Worm (Caenorhabditis elegans) whole organism, L4 larva: ENCODE data around the gene math-39.

Experiments used
- F10B5.3 ChIP-seq: sonication (generic microtip); optimal IDR thresholded peaks from 2 replicates; lab custom pipeline; 2016; ENCODE audit warnings: mild to moderate bottlenecking, missing genetic modification characterization, missing compliant biosample characterization
- F44E2.7 ChIP-seq: fragments of 200-800 bp; sonication (Bioruptor generic); IDR thresholded peaks from 2 replicates; pipeline ENCODE4 v2.1.2; 2022; ENCODE audit warnings: missing genetic modification characterization, missing compliant biosample characterization
- F49E8.2 ChIP-seq: sonication (generic microtip); optimal IDR thresholded peaks from 2 replicates; lab custom pipeline; 2016; ENCODE audit warnings: missing compliant biosample characterization, mild to moderate bottlenecking, missing genetic modification characterization, borderline replicate concordance
- T20F7.1 ChIP-seq: fragments of 200-800 bp; sonication (Bioruptor generic); optimal IDR thresholded peaks from 2 replicates; lab custom pipeline; 2018; ENCODE audit warnings: mild to moderate bottlenecking, missing genetic modification characterization, missing compliant biosample characterization
- T26A8.4 ChIP-seq: fragments of 200-800 bp; sonication (Bioruptor generic); IDR thresholded peaks from 2 replicates; pipeline ENCODE4 v1.3.6; 2022; ENCODE audit warnings: missing genetic modification characterization, missing compliant biosample characterization
- Y48G9A.11 ChIP-seq: fragments of 200-800 bp; sonication (Bioruptor generic); IDR thresholded peaks from 2 replicates; pipeline ENCODE4 v1.3.6; 2022; ENCODE audit warnings: missing genetic modification reagents, missing genetic modification characterization, missing compliant biosample characterization
- Y75B8A.6 ChIP-seq: fragments of 200-800 bp; sonication (Bioruptor generic); IDR thresholded peaks from 2 replicates; pipeline ENCODE4 v1.3.6; 2022; ENCODE audit warnings: missing genetic modification reagents, missing genetic modification characterization, missing compliant biosample characterization
- aly-2 ChIP-seq: sonication (generic microtip); optimal IDR thresholded peaks from 2 replicates; lab custom pipeline; 2018; ENCODE audit warnings: missing biosample characterization, missing genetic modification characterization
- ceh-32 ChIP-seq: sonication (generic microtip); optimal IDR thresholded peaks from 2 replicates; lab custom pipeline; 2016; ENCODE audit warnings: mild to moderate bottlenecking, missing genetic modification characterization, missing compliant biosample characterization; ENCODE audit not compliant: poor library complexity
- daf-12 ChIP-seq: fragments of 150-350 bp; optimal IDR thresholded peaks from 2 replicates; lab custom pipeline; 2014; ENCODE audit warnings: missing biosample characterization, missing genetic modification reagents, missing genetic modification characterization
- dmd-8 ChIP-seq: fragments of 200-800 bp; sonication (Bioruptor generic); IDR thresholded peaks from 2 replicates; pipeline ENCODE4 v1.3.6; 2022; ENCODE audit warnings: missing genetic modification characterization, missing compliant biosample characterization
- dmd-9 ChIP-seq: fragments of 200-800 bp; sonication (Bioruptor generic); IDR thresholded peaks from 2 replicates; pipeline ENCODE4 v1.3.6; 2022; ENCODE audit warnings: missing genetic modification reagents, missing genetic modification characterization, missing compliant biosample characterization
- dve-1 ChIP-seq: sonication (generic microtip); optimal IDR thresholded peaks from 2 replicates; lab custom pipeline; 2017; ENCODE audit warnings: antibody characterized with exemption, mild to moderate bottlenecking, missing genetic modification characterization, missing compliant biosample characterization; ENCODE audit not compliant: insufficient read depth
- egl-27 ChIP-seq: sonication (generic microtip); optimal IDR thresholded peaks from 3 replicates; lab custom pipeline; 2017; ENCODE audit warnings: missing biosample characterization, missing genetic modification reagents, missing genetic modification characterization
- egl-43 ChIP-seq: fragments of 200-800 bp; sonication (Bioruptor generic); IDR thresholded peaks from 2 replicates; pipeline ENCODE4 v1.3.6; 2022; ENCODE audit warnings: missing genetic modification reagents, missing genetic modification characterization, missing compliant biosample characterization
- fkh-10 ChIP-seq: fragments of 150-350 bp; optimal IDR thresholded peaks from 2 replicates; lab custom pipeline; 2014; ENCODE audit warnings: missing biosample characterization, missing genetic modification reagents, missing genetic modification characterization
- gei-8 ChIP-seq: fragments of 200-800 bp; sonication (Bioruptor generic); optimal IDR thresholded peaks from 2 replicates; lab custom pipeline; 2018; ENCODE audit warnings: mild to moderate bottlenecking, missing genetic modification characterization, missing compliant biosample characterization
- hif-1 ChIP-seq, 2 experiments: sonication (generic microtip); optimal IDR thresholded peaks; 2 replicates each; lab custom pipeline; 2016 to 2017; ENCODE audit warnings: missing compliant biosample characterization in 2 of 2, missing genetic modification characterization in 2 of 2, missing genetic modification reagents in 2 of 2, missing genotype in 2 of 2, mild to moderate bottlenecking in 1 of 2
- hlh-30 ChIP-seq: sonication (generic microtip); optimal IDR thresholded peaks from 2 replicates; lab custom pipeline; 2017; ENCODE audit warnings: antibody characterized with exemption, mild to moderate bottlenecking, missing genetic modification characterization, missing compliant biosample characterization; ENCODE audit not compliant: insufficient read depth
- hmg-1.1 ChIP-seq: fragments of 200-800 bp; sonication (Bioruptor generic); IDR thresholded peaks from 2 replicates; pipeline ENCODE4 v1.3.6; 2022; ENCODE audit warnings: missing genetic modification reagents, missing genetic modification characterization, missing compliant biosample characterization
- jun-1 ChIP-seq: fragments of 150-350 bp; optimal IDR thresholded peaks from 2 replicates; lab custom pipeline; 2014; ENCODE audit warnings: missing biosample characterization, missing genetic modification reagents, missing genetic modification characterization
- lim-7 ChIP-seq: fragments of 200-800 bp; sonication (Bioruptor generic); IDR thresholded peaks from 2 replicates; pipeline ENCODE4 v1.3.6; 2022; ENCODE audit warnings: missing genetic modification characterization, missing compliant biosample characterization
- madf-5 ChIP-seq, 2 experiments: fragments of 200-800 bp; sonication (Bioruptor generic); IDR thresholded peaks; 2 replicates each; pipeline ENCODE4 v1.3.6; 2022; ENCODE audit warnings: missing compliant biosample characterization in 2 of 2, missing genetic modification characterization in 2 of 2
- mdt-29 ChIP-seq: fragments of 200-800 bp; sonication (Bioruptor generic); IDR thresholded peaks from 2 replicates; pipeline ENCODE4 v1.3.6; 2022; ENCODE audit warnings: missing genetic modification reagents, missing genetic modification characterization, missing compliant biosample characterization
- mxl-3 ChIP-seq: fragments of 200-800 bp; sonication (Bioruptor generic); optimal IDR thresholded peaks from 2 replicates; lab custom pipeline; 2018; ENCODE audit warnings: mild to moderate bottlenecking, missing genetic modification characterization, missing compliant biosample characterization
- nhr-237 ChIP-seq: sonication (generic microtip); optimal IDR thresholded peaks from 2 replicates; lab custom pipeline; 2017; ENCODE audit warnings: missing biosample characterization, missing genetic modification characterization
- nhr-25 ChIP-seq: sonication (generic microtip); optimal IDR thresholded peaks from 2 replicates; lab custom pipeline; 2017; ENCODE audit warnings: missing genetic modification characterization, mild to moderate bottlenecking, missing compliant biosample characterization, antibody characterized with exemption, moderate library complexity, borderline replicate concordance; ENCODE audit not compliant: insufficient read depth
- nhr-42 ChIP-seq: fragments of 200-800 bp; sonication (Bioruptor generic); IDR thresholded peaks from 2 replicates; pipeline ENCODE4 v1.3.6; 2022; ENCODE audit warnings: missing genetic modification characterization, missing compliant biosample characterization
- nhr-48 ChIP-seq: sonication (generic microtip); optimal IDR thresholded peaks from 2 replicates; lab custom pipeline; 2016; ENCODE audit warnings: mild to moderate bottlenecking, missing genetic modification characterization, missing compliant biosample characterization
- set-16 ChIP-seq: fragments of 200-800 bp; sonication (Bioruptor generic); IDR thresholded peaks from 2 replicates; pipeline ENCODE4 v1.3.6; 2022; ENCODE audit warnings: missing genetic modification reagents, missing genetic modification characterization, missing compliant biosample characterization
- skn-1 ChIP-seq: fragments of 150-350 bp; optimal IDR thresholded peaks from 2 replicates; lab custom pipeline; 2014; ENCODE audit warnings: missing biosample characterization, missing genetic modification characterization
- snpc-1.2 ChIP-seq: fragments of 200-800 bp; sonication (Bioruptor generic); IDR thresholded peaks from 2 replicates; pipeline ENCODE4 v1.3.6; 2022; ENCODE audit warnings: missing genetic modification reagents, missing genetic modification characterization, missing compliant biosample characterization
- tag-97 ChIP-seq: fragments of 200-800 bp; sonication (Bioruptor generic); IDR thresholded peaks from 2 replicates; pipeline ENCODE4 v1.3.6; 2022; ENCODE audit warnings: missing genetic modification characterization, missing compliant biosample characterization
- unc-39 ChIP-seq: sonication (generic microtip); optimal IDR thresholded peaks from 2 replicates; lab custom pipeline; 2017; ENCODE audit warnings: missing biosample characterization, missing genetic modification characterization
- unc-62 ChIP-seq, 3 experiments: fragments of 150-350 bp in 1 of 3; sonication (generic microtip); optimal IDR thresholded peaks in 2 of 3; peaks in 1 of 3; 1 replicate in 1 of 3; 2 replicates in 2 of 3; lab custom pipeline; 2014 to 2017; ENCODE audit warnings: missing biosample characterization in 3 of 3, missing genetic modification characterization in 3 of 3, missing genetic modification reagents in 3 of 3, missing genotype in 1 of 3
- zfp-2 ChIP-seq: sonication (generic microtip); optimal IDR thresholded peaks from 2 replicates; lab custom pipeline; 2016; ENCODE audit warnings: mild to moderate bottlenecking, missing genetic modification characterization, missing compliant biosample characterization
- zfp-3 ChIP-seq: fragments of 200-800 bp; sonication (Bioruptor generic); conservative IDR thresholded peaks from 2 replicates; pipeline ENCODE4 v1.3.6; 2022; ENCODE audit warnings: missing genetic modification reagents, missing genetic modification characterization, missing compliant biosample characterization
- zip-11 ChIP-seq: fragments of 200-800 bp; sonication (Bioruptor generic); IDR thresholded peaks from 2 replicates; pipeline ENCODE4 v1.3.6; 2022; ENCODE audit warnings: missing genetic modification characterization, missing compliant biosample characterization
- ztf-11 ChIP-seq: fragments of 150-350 bp; optimal IDR thresholded peaks from 2 replicates; lab custom pipeline; 2014; ENCODE audit warnings: missing biosample characterization, missing genetic modification characterization

The math-39 gene

ce11 chrII:1787208-1787607, 44.9 kb upstream of the math-39 start:
- TF ChIP-seq T26A8.4 (GFP tag; lab: Robert Waterston, UW) (no peak), unc-62 (GFP tag; optimal IDR thresholded peaks at IDR 0.05 in 1 of 2; lab: Kevin White, UChicago) (peak in 1 of 2 experiments; percentile 97), unc-62 (tag; optimal IDR thresholded peaks at IDR 0.05; lab: Kevin White, UChicago) (no peak)

ce11 chrII:1788087-1788486, 44.1 kb upstream of the math-39 start, which contains the start of the genes C08F1.6 and fbxb-13:
C08F1.6 (minus strand) TSS chrII:1788187.
fbxb-13 (plus strand) TSS chrII:1788277.
- no peak for TF ChIP-seq nhr-48 (tag; lab: Kevin White, UChicago)
- TF ChIP-seq unc-39 (tag; lab: Kevin White, UChicago), result no peak
- no peak for TF ChIP-seq F10B5.3 (tag; lab: Kevin White, UChicago)
- TF ChIP-seq nhr-25 (tag; lab: Kevin White, UChicago), result no peak
- TF ChIP-seq Y75B8A.6 (GFP tag; lab: Robert Waterston, UW), result no peak

- TF ChIP-seq F10B5.3 (tag; lab: Kevin White, UChicago), result no peak
- no peak for TF ChIP-seq F49E8.2
- TF ChIP-seq skn-1, result no peak
- TF ChIP-seq daf-12 (tag; lab: Kevin White, UChicago), result no peak
- TF ChIP-seq aly-2 (tag; lab: Kevin White, UChicago), result no peak
- no peak for TF ChIP-seq mdt-29 (GFP tag; lab: Robert Waterston, UW)
- TF ChIP-seq zfp-3 (GFP tag; lab: Robert Waterston, UW), result no peak
- no peak for TF ChIP-seq hif-1 (tag; optimal IDR thresholded peaks at IDR 0.05; lab: Kevin White, UChicago)
- TF ChIP-seq zip-11 (GFP tag; lab: Robert Waterston, UW), result no peak
- TF ChIP-seq mxl-3, result no peak
Observed at ce11 chrII:1806358-1806757, 25.8 kb upstream of the math-39 start, which contains the start of gene C08F1.12. C08F1.12 (minus strand) TSS chrII:1806458.

ce11 chrII:1808217-1808616, 23.9 kb upstream of the math-39 start, which contains the start of gene C08F1.8:
C08F1.8 (minus strand) TSS chrII:1808317.
- no peak for TF ChIP-seq F10B5.3 (tag; lab: Kevin White, UChicago)
- TF ChIP-seq unc-62 (GFP tag; optimal IDR thresholded peaks at IDR 0.05 in 1 of 2; lab: Kevin White, UChicago), result no peak
- no peak for TF ChIP-seq unc-62 (tag; optimal IDR thresholded peaks at IDR 0.05; lab: Kevin White, UChicago)
- TF ChIP-seq zfp-3 (GFP tag; lab: Robert Waterston, UW), result no peak
- no peak for TF ChIP-seq egl-27 (tag; lab: Kevin White, UChicago)
- TF ChIP-seq lim-7, result no peak
- TF ChIP-seq nhr-42 (GFP tag; lab: Robert Waterston, UW), result no peak
- no peak for TF ChIP-seq jun-1 (tag; lab: Kevin White, UChicago)
- TF ChIP-seq ceh-32 (tag; lab: Kevin White, UChicago), result no peak
- no peak for TF ChIP-seq fkh-10 (GFP tag; lab: Kevin White, UChicago)
- no peak for TF ChIP-seq dve-1 (tag; lab: Kevin White, UChicago)
- no peak for TF ChIP-seq T20F7.1 (GFP tag; lab: Kevin White, UChicago)
- TF ChIP-seq snpc-1.2 (GFP tag; lab: Robert Waterston, UW), result no peak
- no peak for TF ChIP-seq tag-97 (GFP tag; lab: Robert Waterston, UW)
- TF ChIP-seq hif-1 (tag; optimal IDR thresholded peaks at IDR 0.05; lab: Kevin White, UChicago), result no peak
- no peak for TF ChIP-seq F44E2.7 (GFP tag; lab: Robert Waterston, UW)
- TF ChIP-seq ztf-11, result no peak
- no peak for TF ChIP-seq dmd-9
- no peak for TF ChIP-seq gei-8 (GFP tag; lab: Kevin White, UChicago)
- TF ChIP-seq zfp-2, result no peak
- TF ChIP-seq, all 104 proteins: peak for 0

ce11 chrII:1816053-1816452, 16.1 kb upstream of the math-39 start:
- no peak for TF ChIP-seq nhr-237 (tag; lab: Kevin White, UChicago)
- TF ChIP-seq dmd-8 (GFP tag; lab: Robert Waterston, UW), result no peak
- TF ChIP-seq Y48G9A.11, result no peak
- no peak for TF ChIP-seq madf-5 (GFP tag; IDR thresholded peaks at IDR 0.05; lab: Robert Waterston, UW)
- no peak for TF ChIP-seq egl-43 (GFP tag; lab: Robert Waterston, UW)
- no peak for TF ChIP-seq set-16 (GFP tag; lab: Robert Waterston, UW)
- TF ChIP-seq mxl-3, result no peak
- TF ChIP-seq hlh-30 (tag; lab: Kevin White, UChicago), result no peak
- no peak for TF ChIP-seq hmg-1.1 (GFP tag; lab: Robert Waterston, UW)
- TF ChIP-seq, all 104 proteins: peak for 0
